Fruit fly (Drosophila melanogaster): ENCODE data around the gene CG5412.

Gene CG5412

dm6 chr3R:20557415-20558105, 19.3 kb upstream of the CG5412 start, which contains the start of the genes DPCoAC and CG5180 (continued):
- peak; percentile 12 for TF ChIP-seq Sry-β (GFP tag; optimal IDR thresholded peaks at IDR 0.05)
- TF ChIP-seq cas (GFP tag; IDR thresholded peaks at IDR 0.05): peak; percentile 44; the same call in 1 of the 2 replicates
- TF ChIP-seq unc-4 (GFP tag; IDR thresholded peaks at IDR 0.05; ENCODE audit: partially characterized antibody): peak; percentile 50
- TF ChIP-seq ara (GFP tag; IDR thresholded peaks at IDR 0.05): peak; percentile 58
- TF ChIP-seq Hand (GFP tag; optimal IDR thresholded peaks at IDR 0.05): peak; percentile 15
- no peak for TF ChIP-seq lov (optimal IDR thresholded peaks at IDR 0.05)
- no peak for TF ChIP-seq lov (GFP tag; IDR thresholded peaks at IDR 0.05)
- TF ChIP-seq esg (GFP tag; conservative IDR thresholded peaks at IDR 0.05): peak; percentile 71
- peak; percentile 62 for TF ChIP-seq crc (GFP tag; optimal IDR thresholded peaks at IDR 0.05)
- TF ChIP-seq Oaz (GFP tag; IDR thresholded peaks at IDR 0.05): peak; percentile 54; the same call in 1 of the 2 replicates
- peak; percentile 93 for TF ChIP-seq slbo (GFP tag; IDR thresholded peaks at IDR 0.05)
- peak; percentile 35; the same call in 1 of the 2 replicates for TF ChIP-seq ham (GFP tag; IDR thresholded peaks at IDR 0.05)
- TF ChIP-seq aop (GFP tag; IDR thresholded peaks at IDR 0.05): no peak
- TF ChIP-seq abd-A (tag; optimal IDR thresholded peaks at IDR 0.05): peak; percentile 34
- TF ChIP-seq CG14860 (GFP tag; IDR thresholded peaks at IDR 0.05; ENCODE audit: partially characterized antibody): peak; percentile 39; the same call in 1 of the 3 replicates
- peak; percentile 78 for TF ChIP-seq CG14014 (GFP tag; IDR thresholded peaks at IDR 0.05)
- TF ChIP-seq CG9215 (GFP tag; IDR thresholded peaks at IDR 0.05): peak; percentile 4; the same call in 1 of the 2 replicates
- TF ChIP-seq E2f1 (GFP tag; IDR thresholded peaks at IDR 0.05): peak; percentile 52
- TF ChIP-seq danr (GFP tag; IDR thresholded peaks at IDR 0.05): 0 out of 2 replicates have a peak, but pooled peaks have one; percentile 33
- peak; percentile 35; the same call in 1 of the 3 replicates for TF ChIP-seq croc (GFP tag; conservative IDR thresholded peaks at IDR 0.05)
- TF ChIP-seq dm (GFP tag; optimal IDR thresholded peaks at IDR 0.05): peak; percentile 67
- peak; percentile 7 for TF ChIP-seq CG11398 (GFP tag; optimal IDR thresholded peaks at IDR 0.05)
- peak; percentile 45 for TF ChIP-seq Chrac-16 (GFP tag; optimal IDR thresholded peaks at IDR 0.05)
- TF ChIP-seq emc (GFP tag; optimal IDR thresholded peaks at IDR 0.05): peak; percentile 31
- peak; percentile 73 for TF ChIP-seq CoRest (tag; optimal IDR thresholded peaks at IDR 0.05)
- peak; percentile 37 for TF ChIP-seq Bteb2 (GFP tag; optimal IDR thresholded peaks at IDR 0.05)
- TF ChIP-seq CG12219 (GFP tag; optimal IDR thresholded peaks at IDR 0.05): peak; percentile 36
- no peak for TF ChIP-seq dan (GFP tag; IDR thresholded peaks at IDR 0.05)
- TF ChIP-seq CG8944 (GFP tag; optimal IDR thresholded peaks at IDR 0.05): peak; percentile 81
- TF ChIP-seq Pdp1 (GFP tag; optimal IDR thresholded peaks at IDR 0.05): peak; percentile 58 to 59
- TF ChIP-seq vvl (GFP tag; IDR thresholded peaks at IDR 0.05): peak; percentile 80; the same call in 1 of the 2 replicates
- no peak for TF ChIP-seq CG15601 (tag; optimal IDR thresholded peaks at IDR 0.05)
- no peak for TF ChIP-seq luna (GFP tag; optimal IDR thresholded peaks at IDR 0.05)
- no peak for TF ChIP-seq CG1529 (GFP tag; optimal IDR thresholded peaks at IDR 0.05)
- 0 out of 2 replicates have a peak, but pooled peaks have one; percentile 43 for TF ChIP-seq CG11696 (GFP tag; IDR thresholded peaks at IDR 0.05)
- TF ChIP-seq Bdp1 (GFP tag; optimal IDR thresholded peaks at IDR 0.05): no peak
- TF ChIP-seq CG10209 (GFP tag; optimal IDR thresholded peaks at IDR 0.05): peak; percentile 28
- peak; percentile 0 for TF ChIP-seq D (optimal IDR thresholded peaks at IDR 0.05)
- TF ChIP-seq D (GFP tag; optimal IDR thresholded peaks at IDR 0.05): peak; percentile 40
- TF ChIP-seq Sox100B (GFP tag; optimal IDR thresholded peaks at IDR 0.05): peak; percentile 48
- TF ChIP-seq Fer2 (tag; optimal IDR thresholded peaks at IDR 0.05): no peak
- no peak for TF ChIP-seq exex (tag; optimal IDR thresholded peaks at IDR 0.05)
- TF ChIP-seq Stat92E (GFP tag; optimal IDR thresholded peaks at IDR 0.05): peak in 1 of 3 experiments; percentile 83
- TF ChIP-seq sc (optimal IDR thresholded peaks at IDR 0.05): no peak
- TF ChIP-seq sc (GFP tag; optimal IDR thresholded peaks at IDR 0.05): no peak
- peak; percentile 9 for TF ChIP-seq Fer1 (GFP tag; optimal IDR thresholded peaks at IDR 0.05)
- peak; percentile 54 for TF ChIP-seq CG2116 (GFP tag; optimal IDR thresholded peaks at IDR 0.05)
- TF ChIP-seq jigr1 (GFP tag; IDR thresholded peaks at IDR 0.05): peak; percentile 58; the same call in 2 of the 3 replicates
- TF ChIP-seq CG5953 (GFP tag; IDR thresholded peaks at IDR 0.05): no peak
- TF ChIP-seq stwl (tag; optimal IDR thresholded peaks at IDR 0.05): peak; percentile 47

Data from whole organism, embryonic.